Worm (Caenorhabditis elegans) whole organism, L3 larva: ENCODE measurements around the gene spp-4.
A peak's percentile ranks its signal among the peaks of the same experiment; 100 is the strongest.
"Not testable (repeated sequence)": the region's sequence is repeated elsewhere in the genome, so short reads cannot be mapped to it uniquely, and the experiment has no call there.

Experiments
- ZK546.5 ChIP-seq: sonication (generic microtip); optimal IDR thresholded peaks from 2 replicates; lab custom pipeline; 2017; ENCODE audit warnings: missing biosample characterization, missing genetic modification characterization
- ama-1 ChIP-seq: fragments of 150-350 bp; optimal IDR thresholded peaks from 2 replicates; lab custom pipeline; 2018
- ceh-82 ChIP-seq: fragments of 150-350 bp; optimal IDR thresholded peaks from 2 replicates; lab custom pipeline; 2014; ENCODE audit warnings: missing biosample characterization, missing genetic modification characterization
- ceh-9 ChIP-seq: sonication (generic microtip); optimal IDR thresholded peaks from 2 replicates; lab custom pipeline; 2018; ENCODE audit warnings: missing biosample characterization, missing genetic modification characterization
- daf-12 ChIP-seq: fragments of 150-350 bp; optimal IDR thresholded peaks from 2 replicates; lab custom pipeline; 2014; ENCODE audit warnings: missing biosample characterization, missing genetic modification reagents, missing genetic modification characterization
- elt-2 ChIP-seq: sonication (generic microtip); optimal IDR thresholded peaks from 2 replicates; lab custom pipeline; 2016; ENCODE audit warnings: missing genetic modification reagents, mild to moderate bottlenecking, missing genetic modification characterization, missing compliant biosample characterization
- elt-3 ChIP-seq, 3 experiments: fragments of 150-350 bp in 1 of 3; sonication (generic microtip) in 2 of 3; optimal IDR thresholded peaks; 2 replicates in 2 of 3; 4 replicates in 1 of 3; lab custom pipeline; 2014 to 2017; ENCODE audit warnings: missing biosample characterization in 3 of 3, missing genetic modification characterization in 3 of 3
- eor-1 ChIP-seq, 2 experiments: fragments of 150-350 bp; optimal IDR thresholded peaks; 2 replicates each; lab custom pipeline; 2014 to 2018; ENCODE audit warnings: missing biosample characterization in 2 of 2, missing genetic modification characterization in 2 of 2
- fkh-10 ChIP-seq: sonication (generic microtip); optimal IDR thresholded peaks from 2 replicates; lab custom pipeline; 2017; ENCODE audit warnings: missing biosample characterization, missing genetic modification reagents, missing genetic modification characterization
- fos-1 ChIP-seq: fragments of 150-350 bp; optimal IDR thresholded peaks from 2 replicates; lab custom pipeline; 2014; ENCODE audit warnings: missing biosample characterization, missing genetic modification characterization
- hmg-11 ChIP-seq: sonication (generic microtip); optimal IDR thresholded peaks from 2 replicates; lab custom pipeline; 2016; ENCODE audit warnings: missing genetic modification characterization, missing compliant biosample characterization
- jun-1 ChIP-seq: fragments of 150-350 bp; optimal IDR thresholded peaks from 2 replicates; lab custom pipeline; 2014; ENCODE audit warnings: missing biosample characterization, missing genetic modification reagents, missing genetic modification characterization
- lin-15B ChIP-seq: fragments of 150-350 bp; optimal IDR thresholded peaks from 2 replicates; lab custom pipeline; 2014; ENCODE audit warnings: missing biosample characterization, missing genetic modification characterization
- lsy-12 ChIP-seq: sonication (generic microtip); optimal IDR thresholded peaks from 2 replicates; lab custom pipeline; 2016; ENCODE audit warnings: mild to moderate bottlenecking, missing genetic modification characterization, missing compliant biosample characterization
- mml-1 ChIP-seq: fragments of 150-350 bp; sonication (generic microtip); optimal IDR thresholded peaks from 3 replicates; lab custom pipeline; 2014; ENCODE audit warnings: missing biosample characterization, missing genetic modification characterization
- nfya-1 ChIP-seq: sonication (generic microtip); optimal IDR thresholded peaks from 2 replicates; lab custom pipeline; 2017; ENCODE audit warnings: missing genetic modification characterization, mild to moderate bottlenecking, missing compliant biosample characterization, antibody characterized with exemption, moderate library complexity; ENCODE audit not compliant: insufficient read depth
- nhr-11 ChIP-seq: fragments of 150-350 bp; optimal IDR thresholded peaks from 2 replicates; lab custom pipeline; 2014; ENCODE audit warnings: missing biosample characterization, missing genetic modification characterization
- nhr-23 ChIP-seq: fragments of 150-350 bp; optimal IDR thresholded peaks from 2 replicates; lab custom pipeline; 2014; ENCODE audit warnings: missing biosample characterization, missing genetic modification reagents, missing genetic modification characterization
- nhr-237 ChIP-seq: fragments of 150-350 bp; optimal IDR thresholded peaks from 2 replicates; lab custom pipeline; 2014; ENCODE audit warnings: missing biosample characterization, missing genetic modification characterization
- nhr-25 ChIP-seq: sonication (generic microtip); optimal IDR thresholded peaks from 2 replicates; lab custom pipeline; 2017; ENCODE audit warnings: missing biosample characterization, missing genetic modification characterization
- nhr-28 ChIP-seq: fragments of 150-350 bp; optimal IDR thresholded peaks from 2 replicates; lab custom pipeline; 2014; ENCODE audit warnings: missing biosample characterization, missing genetic modification characterization
- nhr-43 ChIP-seq: sonication (generic microtip); optimal IDR thresholded peaks from 2 replicates; lab custom pipeline; 2016; ENCODE audit warnings: mild to moderate bottlenecking, missing genetic modification characterization, missing compliant biosample characterization; ENCODE audit not compliant: poor library complexity, severe bottlenecking
- nhr-67 ChIP-seq: fragments of 150-350 bp; optimal IDR thresholded peaks from 2 replicates; lab custom pipeline; 2014; ENCODE audit warnings: missing biosample characterization, missing genetic modification characterization
- nhr-76 ChIP-seq: fragments of 150-350 bp; sonication (generic microtip); optimal IDR thresholded peaks from 5 replicates; lab custom pipeline; 2014; ENCODE audit warnings: missing biosample characterization, missing genetic modification characterization
- nhr-77 ChIP-seq: fragments of 150-350 bp; optimal IDR thresholded peaks from 2 replicates; lab custom pipeline; 2014; ENCODE audit warnings: missing biosample characterization, missing genetic modification characterization
- pha-4 ChIP-seq: fragments of 150-350 bp; optimal IDR thresholded peaks from 2 replicates; lab custom pipeline; 2014; ENCODE audit warnings: missing biosample characterization, missing genetic modification reagents, missing genetic modification characterization
- pqm-1 ChIP-seq: fragments of 150-350 bp; optimal IDR thresholded peaks from 2 replicates; lab custom pipeline; 2017; ENCODE audit warnings: missing biosample characterization, missing genetic modification characterization, inconsistent platforms
- sea-2 ChIP-seq: fragments of 150-350 bp; sonication (generic microtip); optimal IDR thresholded peaks from 4 replicates; lab custom pipeline; 2014; ENCODE audit warnings: missing biosample characterization, missing genetic modification reagents, missing genetic modification characterization
- skn-1 ChIP-seq: fragments of 150-350 bp; optimal IDR thresholded peaks from 2 replicates; lab custom pipeline; 2014; ENCODE audit warnings: missing biosample characterization, missing genetic modification characterization
- snpc-4 ChIP-seq: fragments of 150-350 bp; optimal IDR thresholded peaks from 2 replicates; lab custom pipeline; 2014; ENCODE audit warnings: missing biosample characterization, missing genetic modification characterization
- tbx-2 ChIP-seq: sonication (generic microtip); optimal IDR thresholded peaks from 2 replicates; lab custom pipeline; 2016; ENCODE audit warnings: mild to moderate bottlenecking, missing genetic modification characterization, missing compliant biosample characterization
- zag-1 ChIP-seq: fragments of 150-350 bp; optimal IDR thresholded peaks from 2 replicates; lab custom pipeline; 2014; ENCODE audit warnings: missing biosample characterization, missing genetic modification characterization
- ztf-11 ChIP-seq: fragments of 150-350 bp; optimal IDR thresholded peaks from 2 replicates; lab custom pipeline; 2014; ENCODE audit warnings: missing biosample characterization, missing genetic modification characterization

The spp-4 gene

ce11 chrX:7318639-7319038, at the start of gene spp-4:
Gene spp-4, minus strand, starts transcription at chrX:7318756.
- TF ChIP-seq eor-1 (tag; optimal IDR thresholded peaks at IDR 0.05; lab: Kevin White, UChicago) (no peak), tbx-2 (tag; lab: Kevin White, UChicago) (no peak), elt-2 (tag; lab: Kevin White, UChicago) (peak; percentile 84)

DNA sequence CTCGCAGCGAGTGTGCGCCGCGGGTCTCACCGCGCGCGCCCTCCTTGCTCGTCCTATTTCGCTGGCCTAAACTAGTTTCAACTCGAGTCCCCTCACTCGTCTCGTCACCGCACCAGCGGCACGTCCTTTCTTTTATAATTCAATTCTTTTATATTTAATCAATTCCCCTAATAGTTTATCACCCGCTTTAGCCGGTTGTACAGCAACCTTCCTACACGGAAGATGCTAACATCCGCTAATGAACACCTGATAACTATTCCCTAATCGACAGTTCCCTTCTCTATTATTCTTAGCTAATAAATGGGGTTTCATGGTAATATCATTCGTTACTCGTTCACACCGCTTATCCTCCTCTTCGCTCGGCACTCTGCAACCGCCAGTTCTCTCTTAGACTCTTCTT, 46.7 kb upstream of the spp-4 start, which contains the start of gene C56G3.2:
TSS of gene C56G3.2 (plus strand) at position 301 of the 400 bp plus-strand sequence.
- not testable (repeated sequence) for TF ChIP-seq nhr-67; mml-1 (tag; lab: Kevin White, UChicago); ZK546.5 (tag; lab: Kevin White, UChicago)

DNA sequence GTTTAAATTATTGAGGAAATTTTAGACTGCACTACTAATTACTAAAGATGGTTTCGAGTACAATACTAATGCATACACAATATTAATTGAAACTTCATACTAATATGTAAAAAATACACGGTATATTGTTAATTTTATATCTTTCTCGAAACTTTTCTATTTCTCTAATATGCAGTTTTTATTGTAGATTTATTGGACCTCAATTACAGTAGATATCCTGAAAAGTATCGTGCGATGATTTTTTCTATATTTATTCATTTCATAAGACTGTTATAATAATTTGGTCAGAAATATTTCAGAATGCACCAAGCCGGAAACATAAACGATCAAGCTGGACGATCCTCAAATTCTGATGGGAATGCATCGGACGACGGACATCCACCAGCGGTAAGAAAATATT, 25.2 kb upstream of the spp-4 start, which contains the start of gene C07D8.5:
TSS of gene C07D8.5 (plus strand) at position 301 of the 400 bp plus-strand sequence.
- TF ChIP-seq fos-1 (tag; lab: Kevin White, UChicago) (no peak), hmg-11 (no peak), snpc-4 (tag; lab: Kevin White, UChicago) (no peak), lin-15B (tag; lab: Kevin White, UChicago) (no peak), nhr-25 (tag; lab: Kevin White, UChicago) (no peak), ceh-9 (tag; lab: Kevin White, UChicago) (no peak), elt-2 (tag; lab: Kevin White, UChicago) (no peak), nhr-76 (tag; lab: Kevin White, UChicago) (no peak), nhr-67 (no peak), fkh-10 (GFP tag; lab: Kevin White, UChicago) (no peak), ztf-11 (no peak)

DNA sequence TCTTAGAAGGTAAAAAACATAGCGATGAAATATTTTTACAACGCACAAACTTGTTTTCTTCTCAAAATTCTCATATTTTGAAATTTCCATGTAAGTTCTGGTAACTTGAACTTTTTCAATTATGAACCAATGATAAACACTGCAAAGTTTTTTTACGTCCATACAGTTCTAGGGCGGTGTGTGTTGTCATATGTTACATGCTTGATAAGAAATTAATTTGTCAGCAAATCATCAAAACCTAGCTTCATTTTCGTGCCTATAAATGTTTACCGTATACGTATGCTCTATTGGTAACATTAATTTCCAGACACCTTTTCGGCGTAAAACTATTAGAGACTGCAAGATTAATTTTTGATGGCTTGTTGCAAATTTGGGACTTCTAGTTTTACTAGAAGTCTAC, 24.7 kb upstream of the spp-4 start:
- TF ChIP-seq fos-1 (tag; lab: Kevin White, UChicago) (no peak), zag-1 (tag; lab: Kevin White, UChicago) (no peak), daf-12 (no peak), tbx-2 (tag; lab: Kevin White, UChicago) (no peak), skn-1 (tag; lab: Kevin White, UChicago) (peak; percentile 59), lsy-12 (tag; lab: Kevin White, UChicago) (no peak), sea-2 (no peak), nhr-28 (no peak), ZK546.5 (tag; lab: Kevin White, UChicago) (no peak), ceh-82 (tag; lab: Kevin White, UChicago) (no peak), nfya-1 (no peak), nhr-11 (tag; lab: Kevin White, UChicago) (no peak), mml-1 (tag; lab: Kevin White, UChicago) (no peak), elt-2 (tag; lab: Kevin White, UChicago) (peak; percentile 60), ztf-11 (no peak), nhr-25 (tag; lab: Kevin White, UChicago) (no peak), nhr-237 (tag; lab: Kevin White, UChicago) (no peak), nhr-76 (tag; lab: Kevin White, UChicago) (no peak), nhr-23 (tag; lab: Kevin White, UChicago) (no peak), pha-4 (tag; lab: Kevin White, UChicago) (peak; percentile 30), eor-1 (tag; optimal IDR thresholded peaks at IDR 0.05; lab: Kevin White, UChicago) (no peak), nhr-43 (tag; lab: Kevin White, UChicago) (no peak), ama-1 (lab: Kevin White, UChicago) (no peak)

ce11 chrX:7340915-7341559, 22.5 kb upstream of the spp-4 start, which contains the start of gene C07D8.6:
Gene C07D8.6, plus strand, starts transcription at chrX:7341509.
- no peak for TF ChIP-seq elt-3 (tag; optimal IDR thresholded peaks at IDR 0.05; lab: Kevin White, UChicago)
- TF ChIP-seq pha-4 (tag; lab: Kevin White, UChicago), result peak; percentile 26
- no peak for TF ChIP-seq nhr-43 (tag; lab: Kevin White, UChicago)
- TF ChIP-seq eor-1 (tag; optimal IDR thresholded peaks at IDR 0.05; lab: Kevin White, UChicago), result no peak
- TF ChIP-seq hmg-11, result no peak
- peak; percentile 36 for TF ChIP-seq nfya-1
- peak; percentile 92 for TF ChIP-seq pqm-1 (tag; lab: Kevin White, UChicago)
- peak; percentile 8 for TF ChIP-seq nhr-77 (tag; lab: Kevin White, UChicago)
- TF ChIP-seq skn-1 (tag; lab: Kevin White, UChicago), result peak; percentile 88
- TF ChIP-seq elt-2 (tag; lab: Kevin White, UChicago), result peak; percentile 97
- peak; percentile 26 for TF ChIP-seq jun-1 (tag; lab: Kevin White, UChicago)
